Worm (Caenorhabditis elegans) whole organism, late embryonic: ENCODE data around the gene H10E21.5.
A peak's percentile ranks its signal among the peaks of the same experiment; 100 is the strongest.

ENCODE experiments used
- C08G9.2 ChIP-seq: sonication (generic microtip); optimal IDR thresholded peaks from 2 replicates; lab custom pipeline; 2016; ENCODE audit warnings: mild to moderate bottlenecking, missing genetic modification characterization, moderate library complexity, missing compliant biosample characterization
- C38D4.7 ChIP-seq: fragments of 200-800 bp; sonication (Bioruptor generic); optimal IDR thresholded peaks from 2 replicates; lab custom pipeline; 2018; ENCODE audit warnings: mild to moderate bottlenecking, missing genetic modification characterization, moderate library complexity, missing compliant biosample characterization
- F13H6.1 ChIP-seq: sonication (generic microtip); optimal IDR thresholded peaks from 2 replicates; lab custom pipeline; 2016; ENCODE audit warnings: missing genetic modification characterization, missing compliant biosample characterization
- K02D7.2 ChIP-seq: sonication (generic microtip); optimal IDR thresholded peaks from 2 replicates; lab custom pipeline; 2017; ENCODE audit warnings: mild to moderate bottlenecking, missing genetic modification characterization, missing compliant biosample characterization
- K09A11.1 ChIP-seq: sonication (generic microtip); optimal IDR thresholded peaks from 2 replicates; lab custom pipeline; 2017; ENCODE audit warnings: antibody characterized with exemption, mild to moderate bottlenecking, missing genetic modification characterization, missing compliant biosample characterization; ENCODE audit not compliant: insufficient read depth
- ama-1 ChIP-seq: fragments of 150-350 bp; optimal IDR thresholded peaks from 2 replicates; lab custom pipeline; 2014
- ceh-14 ChIP-seq: sonication (generic microtip); optimal IDR thresholded peaks from 2 replicates; lab custom pipeline; 2016; ENCODE audit warnings: missing genotype, missing genetic modification characterization, missing compliant biosample characterization
- ceh-18 ChIP-seq: sonication (generic microtip); optimal IDR thresholded peaks from 2 replicates; lab custom pipeline; 2016; ENCODE audit warnings: missing genetic modification characterization, missing compliant biosample characterization
- ceh-19 ChIP-seq: fragments of 200-800 bp; sonication (Bioruptor generic); optimal IDR thresholded peaks from 2 replicates; lab custom pipeline; 2018; ENCODE audit warnings: mild to moderate bottlenecking, missing genetic modification characterization, missing compliant biosample characterization
- ceh-2 ChIP-seq: sonication (generic microtip); optimal IDR thresholded peaks from 2 replicates; lab custom pipeline; 2016; ENCODE audit warnings: missing genotype, missing genetic modification characterization, missing compliant biosample characterization
- ceh-22 ChIP-seq: sonication (generic microtip); optimal IDR thresholded peaks from 2 replicates; lab custom pipeline; 2017; ENCODE audit warnings: missing biosample characterization, missing genetic modification characterization
- ceh-24 ChIP-seq: sonication (generic microtip); optimal IDR thresholded peaks from 2 replicates; lab custom pipeline; 2016; ENCODE audit warnings: mild to moderate bottlenecking, missing genetic modification characterization, missing compliant biosample characterization
- ceh-30 ChIP-seq: fragments of 150-350 bp; optimal IDR thresholded peaks from 2 replicates; lab custom pipeline; 2014; ENCODE audit warnings: missing biosample characterization, missing genetic modification characterization
- ceh-31 ChIP-seq: sonication (generic microtip); optimal IDR thresholded peaks from 2 replicates; lab custom pipeline; 2016; ENCODE audit warnings: missing genetic modification characterization, missing compliant biosample characterization
- ceh-45 ChIP-seq: fragments of 200-800 bp; sonication (Bioruptor generic); IDR thresholded peaks from 2 replicates; pipeline ENCODE4 v1.3.6; 2022; ENCODE audit warnings: missing genetic modification reagents, missing genetic modification characterization, missing compliant biosample characterization
- ceh-48 ChIP-seq: sonication (generic microtip); optimal IDR thresholded peaks from 2 replicates; lab custom pipeline; 2016; ENCODE audit warnings: missing genetic modification characterization, inconsistent platforms, missing compliant biosample characterization
- ceh-6 ChIP-seq: fragments of 200-800 bp; sonication (Bioruptor generic); optimal IDR thresholded peaks from 2 replicates; lab custom pipeline; 2018; ENCODE audit warnings: mild to moderate bottlenecking, missing genetic modification characterization, missing compliant biosample characterization
- ceh-9 ChIP-seq: sonication (generic microtip); optimal IDR thresholded peaks from 2 replicates; lab custom pipeline; 2016; ENCODE audit warnings: mild to moderate bottlenecking, missing genetic modification characterization, inconsistent platforms, missing compliant biosample characterization
- dmd-4 ChIP-seq: sonication (generic microtip); optimal IDR thresholded peaks from 2 replicates; lab custom pipeline; 2016; ENCODE audit warnings: borderline replicate concordance, missing genetic modification characterization, missing compliant biosample characterization
- dve-1 ChIP-seq: sonication (generic microtip); optimal IDR thresholded peaks from 2 replicates; lab custom pipeline; 2017; ENCODE audit warnings: antibody characterized with exemption, mild to moderate bottlenecking, missing genetic modification characterization, missing compliant biosample characterization
- fax-1 ChIP-seq: sonication (generic microtip); optimal IDR thresholded peaks from 2 replicates; lab custom pipeline; 2016; ENCODE audit warnings: missing genotype, missing genetic modification characterization, missing compliant biosample characterization
- fkh-10 ChIP-seq: fragments of 150-350 bp; optimal IDR thresholded peaks from 2 replicates; lab custom pipeline; 2014; ENCODE audit warnings: missing biosample characterization, missing genetic modification reagents, missing genetic modification characterization
- fkh-6 ChIP-seq: sonication (generic microtip); optimal IDR thresholded peaks from 2 replicates; lab custom pipeline; 2016; ENCODE audit warnings: missing genetic modification characterization, missing compliant biosample characterization
- gmeb-2 ChIP-seq: sonication (generic microtip); optimal IDR thresholded peaks from 2 replicates; lab custom pipeline; 2016; ENCODE audit warnings: missing genetic modification characterization, inconsistent platforms, missing compliant biosample characterization
- hlh-13 ChIP-seq: fragments of 200-800 bp; sonication (Bioruptor generic); optimal IDR thresholded peaks from 2 replicates; lab custom pipeline; 2018; ENCODE audit warnings: mild to moderate bottlenecking, missing genetic modification characterization, missing compliant biosample characterization
- hlh-6 ChIP-seq: sonication (generic microtip); optimal IDR thresholded peaks from 2 replicates; lab custom pipeline; 2016; ENCODE audit warnings: missing genotype, missing genetic modification characterization, missing compliant biosample characterization
- hlh-8 ChIP-seq: sonication (generic microtip); optimal IDR thresholded peaks from 2 replicates; lab custom pipeline; 2016; ENCODE audit warnings: missing genotype, missing genetic modification characterization, missing compliant biosample characterization
- lim-6 ChIP-seq: sonication (generic microtip); optimal IDR thresholded peaks from 2 replicates; lab custom pipeline; 2016; ENCODE audit warnings: missing genetic modification characterization, missing compliant biosample characterization
- lin-11 ChIP-seq: fragments of 200-800 bp; sonication (Bioruptor generic); optimal IDR thresholded peaks from 2 replicates; lab custom pipeline; 2018; ENCODE audit warnings: mild to moderate bottlenecking, missing genetic modification characterization, missing compliant biosample characterization
- madf-2 ChIP-seq: sonication (generic microtip); optimal IDR thresholded peaks from 2 replicates; lab custom pipeline; 2017; ENCODE audit warnings: missing genetic modification characterization, missing compliant biosample characterization
- nfya-1 ChIP-seq: sonication (generic microtip); optimal IDR thresholded peaks from 2 replicates; lab custom pipeline; 2017; ENCODE audit warnings: missing genetic modification characterization, mild to moderate bottlenecking, missing compliant biosample characterization, antibody characterized with exemption, moderate library complexity
- nhr-11 ChIP-seq: fragments of 150-350 bp; optimal IDR thresholded peaks from 2 replicates; lab custom pipeline; 2014; ENCODE audit warnings: missing biosample characterization, missing genetic modification characterization
- pag-3 ChIP-seq: sonication (generic microtip); optimal IDR thresholded peaks from 2 replicates; lab custom pipeline; 2016; ENCODE audit warnings: missing compliant biosample characterization, missing genetic modification characterization, borderline replicate concordance
- pat-9 ChIP-seq: fragments of 200-800 bp; sonication (Bioruptor generic); optimal IDR thresholded peaks from 2 replicates; lab custom pipeline; 2018; ENCODE audit warnings: mild to moderate bottlenecking, missing genetic modification characterization, moderate library complexity, missing compliant biosample characterization
- pax-1 ChIP-seq: fragments of 150-350 bp; optimal IDR thresholded peaks from 2 replicates; lab custom pipeline; 2014; ENCODE audit warnings: missing biosample characterization, missing genetic modification characterization
- pha-2 ChIP-seq: sonication (generic microtip); optimal IDR thresholded peaks from 2 replicates; lab custom pipeline; 2017; ENCODE audit warnings: mild to moderate bottlenecking, missing genetic modification characterization, missing compliant biosample characterization
- pha-4 ChIP-seq: fragments of 150-350 bp; optimal IDR thresholded peaks from 2 replicates; lab custom pipeline; 2018; ENCODE audit warnings: missing biosample characterization, missing genetic modification reagents, missing genetic modification characterization
- rnt-1 ChIP-seq: sonication (generic microtip); optimal IDR thresholded peaks from 2 replicates; lab custom pipeline; 2016; ENCODE audit warnings: missing genetic modification characterization, missing compliant biosample characterization
- sdc-2 ChIP-seq: sonication (generic microtip); optimal IDR thresholded peaks from 2 replicates; lab custom pipeline; 2016; ENCODE audit warnings: missing genotype, missing genetic modification characterization, missing compliant biosample characterization
- sox-2 ChIP-seq: fragments of 200-800 bp; sonication (Bioruptor generic); IDR thresholded peaks from 2 replicates; pipeline ENCODE4 v1.3.6; 2022; ENCODE audit warnings: missing genetic modification reagents, missing genetic modification characterization, missing compliant biosample characterization
- sox-4 ChIP-seq: sonication (generic microtip); optimal IDR thresholded peaks from 2 replicates; lab custom pipeline; 2017; ENCODE audit warnings: mild to moderate bottlenecking, missing genetic modification characterization, inconsistent platforms, missing compliant biosample characterization
- syd-9 ChIP-seq: sonication (generic microtip); optimal IDR thresholded peaks from 2 replicates; lab custom pipeline; 2016; ENCODE audit warnings: mild to moderate bottlenecking, missing genetic modification characterization, moderate library complexity, missing compliant biosample characterization
- tbx-2 ChIP-seq: sonication (generic microtip); optimal IDR thresholded peaks from 2 replicates; lab custom pipeline; 2016; ENCODE audit warnings: missing genetic modification characterization, missing compliant biosample characterization
- tbx-7 ChIP-seq: sonication (generic microtip); optimal IDR thresholded peaks from 2 replicates; lab custom pipeline; 2016; ENCODE audit warnings: missing genotype, missing genetic modification characterization, missing compliant biosample characterization
- ttx-3 ChIP-seq: sonication (generic microtip); optimal IDR thresholded peaks from 2 replicates; lab custom pipeline; 2016; ENCODE audit warnings: missing genetic modification reagents, missing genetic modification characterization, missing compliant biosample characterization
- unc-3 ChIP-seq, 2 experiments: fragments of 200-800 bp in 1 of 2; sonication (Bioruptor generic) in 1 of 2; sonication (generic microtip) in 1 of 2; conservative IDR thresholded peaks in 1 of 2; optimal IDR thresholded peaks in 1 of 2; 2 replicates each; pipeline versions ENCODE4 v1.3.6 to Lab custom; 2016 to 2022; ENCODE audit warnings: missing compliant biosample characterization in 2 of 2, missing genetic modification characterization in 2 of 2, missing genetic modification reagents in 1 of 2
- unc-55 ChIP-seq: sonication (generic microtip); optimal IDR thresholded peaks from 2 replicates; lab custom pipeline; 2017; ENCODE audit warnings: missing biosample characterization, missing genetic modification reagents, missing genetic modification characterization
- unc-86 ChIP-seq: sonication (generic microtip); optimal IDR thresholded peaks from 2 replicates; lab custom pipeline; 2016; ENCODE audit warnings: missing genetic modification characterization, missing compliant biosample characterization
- zip-5 ChIP-seq: sonication (generic microtip); optimal IDR thresholded peaks from 2 replicates; lab custom pipeline; 2016; ENCODE audit warnings: missing genetic modification characterization, missing compliant biosample characterization

The H10E21.5 gene

DNA sequence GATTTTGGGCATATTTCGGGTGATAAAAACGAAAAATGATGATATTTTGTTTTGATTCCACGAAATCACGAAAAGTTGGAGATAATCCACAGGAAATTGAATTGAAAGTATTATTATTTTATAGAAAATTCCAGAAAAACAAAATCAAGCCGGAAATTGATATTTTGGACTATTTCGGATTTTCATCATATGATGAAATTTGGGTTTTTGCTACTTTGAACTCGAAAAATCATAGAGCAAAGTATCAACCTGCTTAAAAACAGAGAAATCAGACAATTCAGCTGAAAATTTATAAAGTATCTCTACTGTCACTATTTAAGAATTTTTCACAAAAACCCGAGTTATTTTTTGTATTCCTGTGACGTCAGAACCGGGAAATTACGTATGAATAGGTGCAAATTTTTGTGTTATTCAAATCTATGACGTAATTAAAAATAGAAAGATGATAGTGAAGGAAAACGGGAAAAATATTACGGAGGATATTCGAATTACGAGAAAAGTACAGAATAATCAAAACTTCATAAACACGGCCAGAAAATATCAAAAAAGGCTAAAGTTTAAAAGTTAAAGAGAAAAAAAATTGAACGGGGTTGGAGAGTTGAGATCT is 3.7 kb upstream of the H10E21.5 start:
- no peak for TF ChIP-seq C38D4.7
- no peak for TF ChIP-seq lin-11 (tag; lab: Kevin White, UChicago)
- TF ChIP-seq nhr-11 (tag; lab: Kevin White, UChicago): no peak
- TF ChIP-seq K09A11.1 (tag; lab: Kevin White, UChicago): no peak
- TF ChIP-seq hlh-6: no peak
- no peak for TF ChIP-seq F13H6.1 (tag; lab: Kevin White, UChicago)
- TF ChIP-seq pha-2 (tag; lab: Kevin White, UChicago): no peak
- no peak for TF ChIP-seq ceh-31 (tag; lab: Kevin White, UChicago)
- no peak for TF ChIP-seq gmeb-2 (tag; lab: Kevin White, UChicago)
- TF ChIP-seq lim-6 (tag; lab: Kevin White, UChicago): no peak
- TF ChIP-seq ceh-48 (tag; lab: Kevin White, UChicago): no peak
- TF ChIP-seq madf-2 (tag; lab: Kevin White, UChicago): no peak
- TF ChIP-seq tbx-7 (tag; lab: Kevin White, UChicago): no peak
- TF ChIP-seq fax-1 (tag; lab: Kevin White, UChicago): no peak
- no peak for TF ChIP-seq unc-55

DNA sequence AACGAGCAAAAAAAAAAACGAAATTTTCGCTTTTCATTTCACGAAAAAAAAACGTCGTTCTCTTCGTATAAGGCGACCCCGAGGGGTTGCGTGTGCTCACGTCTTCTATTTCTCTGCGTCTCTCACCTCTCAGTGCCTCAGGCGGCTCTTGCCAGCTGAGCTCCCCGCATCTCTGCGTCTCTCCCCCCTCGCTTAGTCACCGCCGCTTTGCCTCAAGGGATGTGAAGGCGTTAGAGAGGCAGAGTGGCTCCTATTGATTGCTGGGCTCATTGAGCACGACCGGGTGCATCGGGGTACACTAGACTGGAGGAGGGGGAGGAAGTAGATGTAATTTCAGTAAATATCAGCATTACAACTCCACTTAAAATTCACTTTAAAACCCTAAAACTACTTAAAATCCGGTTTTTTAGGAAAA is 1.8 kb upstream of the H10E21.5 start:
- TF ChIP-seq ceh-45 (GFP tag; lab: Robert Waterston, UW): no peak
- TF ChIP-seq pha-4: no peak
- TF ChIP-seq zip-5 (tag; lab: Kevin White, UChicago): no peak
- TF ChIP-seq rnt-1 (tag; lab: Kevin White, UChicago): no peak
- TF ChIP-seq ttx-3 (tag; lab: Kevin White, UChicago): no peak
- no peak for TF ChIP-seq pax-1
- peak; percentile 26 for TF ChIP-seq ceh-14 (tag; lab: Kevin White, UChicago)
- TF ChIP-seq hlh-6: no peak
- no peak for TF ChIP-seq pag-3 (tag; lab: Kevin White, UChicago)
- TF ChIP-seq F13H6.1 (tag; lab: Kevin White, UChicago): no peak
- peak; percentile 20 for TF ChIP-seq dmd-4
- TF ChIP-seq sox-2 (GFP tag; lab: Robert Waterston, UW): no peak
- peak; percentile 84 for TF ChIP-seq nfya-1
- TF ChIP-seq sdc-2 (tag; lab: Kevin White, UChicago): no peak
- TF ChIP-seq fax-1 (tag; lab: Kevin White, UChicago): no peak
- no peak for TF ChIP-seq fkh-6 (tag; lab: Kevin White, UChicago)
- TF ChIP-seq ceh-24 (tag; lab: Kevin White, UChicago): no peak
- TF ChIP-seq C38D4.7: no peak
- peak; percentile 48 for TF ChIP-seq ceh-19
- peak; percentile 67 for TF ChIP-seq ceh-48 (tag; lab: Kevin White, UChicago)
- TF ChIP-seq tbx-2 (tag; lab: Kevin White, UChicago): peak; percentile 62
- no peak for TF ChIP-seq sox-4
- TF ChIP-seq ama-1: no peak
- no peak for TF ChIP-seq ceh-22 (tag; lab: Kevin White, UChicago)
- TF ChIP-seq ceh-2 (tag; lab: Kevin White, UChicago): no peak
- TF ChIP-seq C08G9.2 (tag; lab: Kevin White, UChicago): peak; percentile 46
- TF ChIP-seq ceh-30: no peak
- peak; percentile 7 for TF ChIP-seq syd-9 (tag; lab: Kevin White, UChicago)
- peak; percentile 31 for TF ChIP-seq ceh-18 (tag; lab: Kevin White, UChicago)
- no peak for TF ChIP-seq lin-11 (tag; lab: Kevin White, UChicago)
- no peak for TF ChIP-seq unc-86 (tag; lab: Kevin White, UChicago)
- TF ChIP-seq unc-3 (GFP tag; conservative IDR thresholded peaks at IDR 0.05; lab: Robert Waterston, UW): no peak
- peak; percentile 43 for TF ChIP-seq unc-3 (tag; optimal IDR thresholded peaks at IDR 0.05; lab: Kevin White, UChicago)
- no peak for TF ChIP-seq gmeb-2 (tag; lab: Kevin White, UChicago)
- TF ChIP-seq fkh-10 (GFP tag; lab: Kevin White, UChicago): no peak
- TF ChIP-seq tbx-7 (tag; lab: Kevin White, UChicago): no peak
- TF ChIP-seq dve-1: no peak
- no peak for TF ChIP-seq K02D7.2 (tag; lab: Kevin White, UChicago)
- no peak for TF ChIP-seq hlh-13 (GFP tag; lab: Kevin White, UChicago)
- TF ChIP-seq ceh-9 (tag; lab: Kevin White, UChicago): no peak
- no peak for TF ChIP-seq ceh-6 (GFP tag; lab: Kevin White, UChicago)
- TF ChIP-seq pat-9 (tag; lab: Kevin White, UChicago): no peak
- TF ChIP-seq hlh-8 (tag; lab: Kevin White, UChicago): no peak
